Fruit fly (Drosophila melanogaster) S2 (cell line): ENCODE results near the gene CG43446.

Experiments
- CG8478 ChIP-seq: fragments of >200 bp; optimal IDR thresholded peaks from 2 replicates; lab custom pipeline; 2018
- CTCF ChIP-seq, 2 experiments: fragments of >200 bp; optimal IDR thresholded peaks; 2 replicates each; lab custom pipeline; 2018

dm6 chr3R:20989657-20990056, 1.9 kb upstream of the CG43446 start:
- TF ChIP-seq CG8478 (lab: Kevin White, UChicago) (no peak), CTCF (optimal IDR thresholded peaks at IDR 0.05; lab: Kevin White, UChicago) (no peak)
